Fruit fly (Drosophila melanogaster): ENCODE measurements around the gene bip1.

The bip1 gene

dm6 chr3L:8057423-8057822 is 1.1 kb downstream of the bip1 start:
- no peak for TF ChIP-seq CG10348 (GFP tag; IDR thresholded peaks at IDR 0.05)
- no peak for TF ChIP-seq Snoo (tag; optimal IDR thresholded peaks at IDR 0.05)
- TF ChIP-seq CG15710 (tag; optimal IDR thresholded peaks at IDR 0.05): no peak
- TF ChIP-seq EcR (GFP tag; optimal IDR thresholded peaks at IDR 0.05): peak; percentile 100
- no peak for TF ChIP-seq rn (GFP tag; IDR thresholded peaks at IDR 0.05)

DNA sequence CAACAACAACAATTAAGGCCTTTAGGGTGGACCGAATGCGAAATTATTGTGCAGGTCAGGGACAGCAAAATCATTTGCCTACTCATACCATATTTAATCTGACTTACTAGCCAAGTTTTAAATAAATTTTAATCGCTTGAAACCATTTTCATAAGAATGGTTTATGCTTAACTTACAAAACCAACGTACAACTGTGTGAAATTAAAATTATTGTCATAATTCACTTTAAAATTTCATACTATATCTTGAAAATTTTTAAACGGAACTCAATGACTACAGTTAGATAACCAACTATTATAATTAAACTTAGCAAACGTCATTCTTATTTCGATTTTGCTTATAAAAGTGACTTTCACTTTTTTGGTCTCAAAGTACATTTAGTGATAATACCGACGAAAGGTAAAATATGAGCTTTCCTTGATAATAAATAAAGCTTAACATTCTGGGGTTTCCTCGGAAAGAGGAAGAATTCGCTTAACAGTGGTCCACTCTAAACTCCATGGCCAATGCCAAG is 1.7 kb downstream of the bip1 start:
- TF ChIP-seq CG13204 (GFP tag; optimal IDR thresholded peaks at IDR 0.05): peak; percentile 82
- peak; percentile 97 for TF ChIP-seq CG14655 (GFP tag; optimal IDR thresholded peaks at IDR 0.05)
- TF ChIP-seq CG12605 (GFP tag; IDR thresholded peaks at IDR 0.05): no peak; the same call in 1 of the 2 replicates
- TF ChIP-seq CG17806 (tag; optimal IDR thresholded peaks at IDR 0.05): peak; percentile 88
- peak; percentile 69; the same call in 1 of the 2 replicates for TF ChIP-seq Ets98B (GFP tag; IDR thresholded peaks at IDR 0.05)
- peak; percentile 100 for TF ChIP-seq CG8159 (tag; optimal IDR thresholded peaks at IDR 0.05)
- TF ChIP-seq fd96Ca (GFP tag; IDR thresholded peaks at IDR 0.05): no peak; the same call in 2 of the 3 replicates
- TF ChIP-seq CG8301 (tag; optimal IDR thresholded peaks at IDR 0.05): peak; percentile 95
- peak; percentile 88 for TF ChIP-seq CG34367 (tag; optimal IDR thresholded peaks at IDR 0.05)
- TF ChIP-seq Pif1B (GFP tag; optimal IDR thresholded peaks at IDR 0.05): peak; percentile 84
- TF ChIP-seq Snoo (tag; optimal IDR thresholded peaks at IDR 0.05): peak; percentile 85
- 0 out of 2 replicates have a peak, but pooled peaks have one; percentile 21 for TF ChIP-seq rn (GFP tag; IDR thresholded peaks at IDR 0.05)
- peak; percentile 94 for TF ChIP-seq D1 (tag; optimal IDR thresholded peaks at IDR 0.05)
- TF ChIP-seq gl (tag; optimal IDR thresholded peaks at IDR 0.05): peak; percentile 62
- TF ChIP-seq CG10348 (GFP tag; IDR thresholded peaks at IDR 0.05): no peak
- peak; percentile 77 for TF ChIP-seq CG32121 (GFP tag; IDR thresholded peaks at IDR 0.05)
- TF ChIP-seq EcR (GFP tag; optimal IDR thresholded peaks at IDR 0.05): no peak
- peak; percentile 88 for TF ChIP-seq Pif1A (GFP tag; optimal IDR thresholded peaks at IDR 0.05)
- TF ChIP-seq CG15710 (tag; optimal IDR thresholded peaks at IDR 0.05): peak; percentile 93
- TF ChIP-seq CG9948 (tag; optimal IDR thresholded peaks at IDR 0.05): peak; percentile 93
- peak; percentile 84 for TF ChIP-seq CG4496 (GFP tag; IDR thresholded peaks at IDR 0.05)

DNA sequence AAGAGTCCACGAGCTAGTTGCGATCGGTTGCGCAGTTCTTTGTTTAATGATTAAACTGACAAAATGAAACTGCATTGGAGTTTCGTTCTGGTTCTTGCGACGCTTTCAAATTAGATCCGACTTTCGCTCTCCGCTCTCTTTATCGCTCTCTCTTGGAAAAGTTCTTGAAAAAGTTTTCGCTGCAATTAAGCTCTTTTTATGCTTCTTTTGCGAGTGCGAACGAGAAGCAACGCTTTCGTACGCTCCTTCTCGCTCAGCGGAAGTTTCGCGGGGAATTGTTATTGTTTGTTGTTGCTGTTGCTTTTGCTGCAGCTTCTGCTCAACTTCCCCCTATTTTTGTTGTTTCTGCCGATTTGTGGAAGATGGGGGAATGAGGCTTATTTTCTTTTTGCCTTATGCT is 2.2 kb downstream of the bip1 start:
- TF ChIP-seq CG17806 (tag; optimal IDR thresholded peaks at IDR 0.05): no peak
- peak; percentile 94 for TF ChIP-seq EcR (GFP tag; optimal IDR thresholded peaks at IDR 0.05)

DNA sequence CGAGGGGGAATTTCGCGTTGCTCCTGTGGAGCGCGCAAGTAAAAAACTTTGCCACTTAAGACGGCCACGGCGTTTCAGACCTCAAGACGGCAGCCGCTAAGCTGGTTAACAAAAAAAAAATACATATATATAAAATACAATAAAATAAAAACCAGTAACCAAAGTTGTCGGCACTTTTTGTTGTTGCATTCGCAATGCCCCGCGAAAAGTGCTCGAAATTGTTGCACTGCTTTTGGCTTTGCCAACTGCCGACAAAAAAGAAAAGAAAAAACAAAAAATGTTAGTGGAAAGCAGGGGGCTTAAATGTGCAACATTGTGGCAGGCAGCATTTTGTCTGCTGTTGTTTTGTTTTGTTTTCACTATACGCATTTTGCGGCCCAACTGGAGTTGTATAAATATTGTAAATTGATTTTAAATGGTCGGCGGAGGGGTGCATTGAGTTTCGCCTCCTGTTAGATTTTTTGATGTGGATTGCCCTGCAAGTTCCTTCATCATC is 13.6 kb downstream of the bip1 start:
- no peak for TF ChIP-seq Ets98B (GFP tag; IDR thresholded peaks at IDR 0.05)
- TF ChIP-seq CG10348 (GFP tag; IDR thresholded peaks at IDR 0.05): no peak
- TF ChIP-seq CG8159 (tag; optimal IDR thresholded peaks at IDR 0.05): no peak
- TF ChIP-seq CG15710 (tag; optimal IDR thresholded peaks at IDR 0.05): no peak
- TF ChIP-seq fd96Ca (GFP tag; IDR thresholded peaks at IDR 0.05): no peak
- no peak for TF ChIP-seq CG13204 (GFP tag; optimal IDR thresholded peaks at IDR 0.05)
- no peak for TF ChIP-seq CG34367 (tag; optimal IDR thresholded peaks at IDR 0.05)

DNA sequence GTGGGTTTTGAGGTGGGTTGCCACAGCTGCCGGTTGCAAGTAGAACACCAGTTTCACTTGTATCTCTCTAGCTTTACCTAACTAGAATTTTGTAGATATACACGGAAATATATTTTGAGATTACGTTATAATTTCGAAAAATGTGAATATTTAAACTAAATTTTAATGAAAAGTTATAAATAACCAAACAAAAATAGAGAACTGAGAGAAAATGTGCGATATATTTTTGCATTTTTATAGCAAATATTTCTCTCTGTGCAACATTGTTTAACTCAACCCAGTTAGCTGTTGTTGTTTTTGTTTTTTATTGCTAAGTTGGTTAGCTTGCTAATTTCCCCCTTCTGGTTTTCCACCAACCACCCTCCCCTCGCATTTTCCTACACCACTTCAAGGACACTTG is 14.9 kb downstream of the bip1 start:
- TF ChIP-seq CG8159 (tag; optimal IDR thresholded peaks at IDR 0.05) (peak; percentile 43), CG13204 (GFP tag; optimal IDR thresholded peaks at IDR 0.05) (no peak), CG8301 (tag; optimal IDR thresholded peaks at IDR 0.05) (peak; percentile 61), CG32121 (GFP tag; IDR thresholded peaks at IDR 0.05) (peak; percentile 72), CG9948 (tag; optimal IDR thresholded peaks at IDR 0.05) (peak; percentile 35), CG4496 (GFP tag; IDR thresholded peaks at IDR 0.05) (no peak), CG17806 (tag; optimal IDR thresholded peaks at IDR 0.05) (peak; percentile 5), D1 (tag; optimal IDR thresholded peaks at IDR 0.05) (peak; percentile 13)

dm6 chr3L:8041461-8042110 is 16.9 kb downstream of the bip1 start:
- TF ChIP-seq Snoo (tag; optimal IDR thresholded peaks at IDR 0.05) (no peak), CG15710 (tag; optimal IDR thresholded peaks at IDR 0.05) (peak; percentile 9), CG34367 (tag; optimal IDR thresholded peaks at IDR 0.05) (no peak), Pif1A (GFP tag; optimal IDR thresholded peaks at IDR 0.05) (peak; percentile 28), EcR (GFP tag; optimal IDR thresholded peaks at IDR 0.05) (peak; percentile 34), CG12605 (GFP tag; IDR thresholded peaks at IDR 0.05) (peak; percentile 46; the same call in 1 of the 2 replicates), CG13204 (GFP tag; optimal IDR thresholded peaks at IDR 0.05) (no peak), fd96Ca (GFP tag; IDR thresholded peaks at IDR 0.05) (0 out of 3 replicates have a peak, but pooled peaks have one; percentile 21), CG17806 (tag; optimal IDR thresholded peaks at IDR 0.05) (peak; percentile 35), CG4496 (GFP tag; IDR thresholded peaks at IDR 0.05) (peak; percentile 39; the same call in 1 of the 3 replicates), CG8159 (tag; optimal IDR thresholded peaks at IDR 0.05) (peak; percentile 57), CG9948 (tag; optimal IDR thresholded peaks at IDR 0.05) (peak; percentile 40), CG32121 (GFP tag; IDR thresholded peaks at IDR 0.05) (0 out of 2 replicates have a peak, but pooled peaks have one; percentile 41), CG14655 (GFP tag; optimal IDR thresholded peaks at IDR 0.05) (peak; percentile 56), Ets98B (GFP tag; IDR thresholded peaks at IDR 0.05) (0 out of 2 replicates have a peak, but pooled peaks have one; percentile 18), rn (GFP tag; IDR thresholded peaks at IDR 0.05) (peak; percentile 7; the same call in 1 of the 2 replicates), CG8301 (tag; optimal IDR thresholded peaks at IDR 0.05) (peak; percentile 45), CG10348 (GFP tag; IDR thresholded peaks at IDR 0.05) (no peak)
